Worm (Caenorhabditis elegans): ENCODE results near the gene Y70C5A.4.

ce11 chrV:16605463-16605862, 12.1 kb upstream of the Y70C5A.4 start:
- TF ChIP-seq pqm-1 (tag; optimal IDR thresholded peaks at IDR 0.05) (no peak), unc-86 (tag; optimal IDR thresholded peaks at IDR 0.05) (no peak), pat-9 (tag; optimal IDR thresholded peaks at IDR 0.05) (no peak), unc-55 (GFP tag; optimal IDR thresholded peaks at IDR 0.05) (no peak), dmd-4 (tag; optimal IDR thresholded peaks at IDR 0.05; ENCODE audit: borderline replicate concordance) (no peak), ceh-31 (tag; optimal IDR thresholded peaks at IDR 0.05) (no peak), ahr-1 (tag; optimal IDR thresholded peaks at IDR 0.05) (no peak), ama-1 (optimal IDR thresholded peaks at IDR 0.05) (no peak)
